Worm (Caenorhabditis elegans): ENCODE measurements around the gene tmed-12.
"Not testable (repeated sequence)": the region's sequence is repeated elsewhere in the genome, so short reads cannot be mapped to it uniquely, and the experiment has no call there.

DNA sequence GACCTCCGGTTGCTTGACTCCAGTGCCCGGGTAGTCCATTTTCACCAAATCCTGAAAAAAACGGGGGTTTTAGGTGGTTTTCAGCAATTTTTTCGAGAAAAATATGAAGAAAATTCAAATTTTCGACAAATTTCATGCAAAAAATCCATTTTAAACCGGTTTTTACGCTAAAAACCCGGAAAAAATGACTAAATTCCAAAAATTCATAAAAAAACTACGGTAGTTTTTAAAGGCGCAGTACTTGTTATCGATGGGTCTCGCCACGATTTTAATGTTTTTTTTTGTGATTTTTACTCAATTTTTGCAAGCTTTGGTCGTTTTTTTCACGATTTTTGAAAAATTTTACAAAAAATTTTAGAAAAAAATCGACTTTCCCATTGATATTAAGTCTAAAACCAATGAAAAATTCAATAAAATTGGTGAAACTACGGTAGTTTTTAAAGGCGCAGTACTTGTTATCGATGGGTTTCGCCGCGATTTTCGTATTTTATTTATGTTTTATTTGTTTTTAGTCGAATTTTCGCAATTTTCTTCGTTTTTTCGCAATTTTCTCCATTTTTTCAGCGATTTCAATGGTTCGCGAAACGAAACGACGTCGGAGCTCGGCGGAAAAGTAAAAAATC, 19.3 kb upstream of the tmed-12 start, which contains the start of the genes T08D2.6 and chkr-1:
- not testable (repeated sequence) for TF ChIP-seq him-1, dao-5 (tag; optimal IDR thresholded peaks at IDR 0.05)
